Fruit fly (Drosophila melanogaster) whole organism, embryonic: ENCODE measurements around the gene Sec13.
A peak's percentile ranks its signal among the peaks of the same experiment; 100 is the strongest.

Experiments
- Atf6 ChIP-seq: fragments of 200-800 bp; sonication (Bioruptor generic); IDR thresholded peaks from 2 replicates; pipeline ENCODE4 v1.3.6; 2022; ENCODE audit warnings: missing biosample characterization, missing genetic modification characterization
- Bgb ChIP-seq: fragments of 200-800 bp; sonication (Bioruptor generic); IDR thresholded peaks from 2 replicates; pipeline ENCODE4 v1.3.6; 2022; ENCODE audit warnings: missing biosample characterization, missing genetic modification characterization; ENCODE audit not compliant: partially characterized antibody
- CG12391 ChIP-seq: fragments of 200-800 bp; sonication (Bioruptor generic); optimal IDR thresholded peaks from 3 replicates; lab custom pipeline; 2018; ENCODE audit warnings: missing biosample characterization, mild to moderate bottlenecking, missing genetic modification characterization, moderate library complexity
- CG12769 ChIP-seq: fragments of 200-800 bp; sonication (Bioruptor generic); optimal IDR thresholded peaks from 2 replicates; lab custom pipeline; 2019; ENCODE audit warnings: missing biosample characterization, mild to moderate bottlenecking, missing genetic modification characterization, moderate library complexity
- CG13287 ChIP-seq: fragments of 200-800 bp; sonication (Bioruptor generic); IDR thresholded peaks from 2 replicates; pipeline ENCODE4 v1.3.6; 2022; ENCODE audit warnings: missing biosample characterization, missing genetic modification characterization; ENCODE audit not compliant: partially characterized antibody
- CG13424 ChIP-seq: fragments of 200-800 bp; sonication (Bioruptor generic); optimal IDR thresholded peaks from 2 replicates; lab custom pipeline; 2019; ENCODE audit warnings: missing biosample characterization, mild to moderate bottlenecking, missing genetic modification characterization, moderate library complexity
- CG17186 ChIP-seq: fragments of 200-800 bp; sonication (Bioruptor generic); optimal IDR thresholded peaks from 3 replicates; lab custom pipeline; 2017; ENCODE audit warnings: missing biosample characterization, missing genetic modification reagents, missing genetic modification characterization
- CG18764 ChIP-seq: fragments of 200-800 bp; sonication (Bioruptor generic); optimal IDR thresholded peaks from 3 replicates; lab custom pipeline; 2016; ENCODE audit warnings: missing biosample characterization, missing genetic modification characterization
- CG2889 ChIP-seq: fragments of 200-800 bp; sonication (Bioruptor generic); IDR thresholded peaks from 3 replicates; pipeline ENCODE4 v1.3.6; 2022; ENCODE audit warnings: missing biosample characterization, missing genetic modification characterization
- CG30020 ChIP-seq: fragments of 200-800 bp; optimal IDR thresholded peaks from 2 replicates; lab custom pipeline; 2019; ENCODE audit warnings: missing biosample characterization, mild to moderate bottlenecking, missing genetic modification characterization, moderate library complexity
- CG31388 ChIP-seq: fragments of 200-800 bp; sonication (Bioruptor generic); optimal IDR thresholded peaks from 2 replicates; lab custom pipeline; 2016; ENCODE audit warnings: missing biosample characterization, missing genetic modification characterization
- CG34376 ChIP-seq: fragments of 200-800 bp; sonication (Bioruptor generic); optimal IDR thresholded peaks from 2 replicates; lab custom pipeline; 2018; ENCODE audit warnings: missing biosample characterization, mild to moderate bottlenecking, missing genetic modification characterization
- CG34422 ChIP-seq: fragments of 200-800 bp; sonication (Bioruptor generic); IDR thresholded peaks from 3 replicates; pipeline ENCODE4 v1.3.6; 2022; ENCODE audit warnings: missing biosample characterization, missing genetic modification characterization
- CG3995 ChIP-seq: fragments of 200-800 bp; sonication (Bioruptor generic); optimal IDR thresholded peaks from 3 replicates; lab custom pipeline; 2016; ENCODE audit warnings: missing biosample characterization, missing genetic modification characterization
- CG7372 ChIP-seq: fragments of 200-800 bp; sonication (Bioruptor generic); IDR thresholded peaks from 2 replicates; pipeline ENCODE4 v1.3.6; 2022; ENCODE audit warnings: missing biosample characterization, missing genetic modification characterization
- CG7928 ChIP-seq: fragments of 200-800 bp; sonication (Bioruptor generic); optimal IDR thresholded peaks from 2 replicates; lab custom pipeline; 2017; ENCODE audit warnings: missing biosample characterization, mild to moderate bottlenecking, missing genetic modification characterization
- CG8089 ChIP-seq: fragments of 200-800 bp; sonication (Bioruptor generic); optimal IDR thresholded peaks from 3 replicates; lab custom pipeline; 2016; ENCODE audit warnings: missing biosample characterization, missing genetic modification characterization
- CG9932 ChIP-seq: fragments of 200-800 bp; sonication (Bioruptor generic); IDR thresholded peaks from 2 replicates; pipeline ENCODE4 v1.3.6; 2022; ENCODE audit warnings: missing biosample characterization, missing genetic modification characterization
- Deaf1 ChIP-seq: fragments of 200-800 bp; optimal IDR thresholded peaks from 3 replicates; lab custom pipeline; 2019; ENCODE audit warnings: missing biosample characterization, mild to moderate bottlenecking, missing genetic modification characterization, moderate library complexity
- Drgx ChIP-seq: fragments of 200-800 bp; sonication (Bioruptor generic); IDR thresholded peaks from 2 replicates; pipeline ENCODE4 v1.3.6; 2022; ENCODE audit warnings: missing biosample characterization, missing genetic modification characterization
- HLH54F ChIP-seq: fragments of 200-800 bp; sonication (Bioruptor generic); optimal IDR thresholded peaks from 3 replicates; lab custom pipeline; 2016; ENCODE audit warnings: missing biosample characterization, missing genetic modification characterization
- HmgZ ChIP-seq: fragments of 200-800 bp; sonication (Bioruptor generic); optimal IDR thresholded peaks from 2 replicates; lab custom pipeline; 2018; ENCODE audit warnings: missing biosample characterization, mild to moderate bottlenecking, missing genetic modification characterization
- Hmr ChIP-seq: fragments of 200-800 bp; sonication (Bioruptor generic); optimal IDR thresholded peaks from 3 replicates; lab custom pipeline; 2017; ENCODE audit warnings: mild to moderate bottlenecking, missing biosample characterization, missing genetic modification reagents, missing genetic modification characterization
- Med ChIP-seq: fragments of 200-800 bp; sonication (Bioruptor generic); peaks from one replicate; lab custom pipeline; 2016; ENCODE audit warnings: missing biosample characterization, missing genetic modification characterization, mild to moderate bottlenecking, inconsistent platforms, moderate library complexity
- NK7.1 ChIP-seq: fragments of 200-800 bp; sonication (Bioruptor generic); optimal IDR thresholded peaks from 3 replicates; lab custom pipeline; 2016; ENCODE audit warnings: missing biosample characterization, missing genetic modification characterization
- Nf-YB ChIP-seq: fragments of 200-800 bp; sonication (Bioruptor generic); optimal IDR thresholded peaks from 3 replicates; lab custom pipeline; 2019; ENCODE audit warnings: missing biosample characterization, mild to moderate bottlenecking, missing genetic modification characterization, moderate library complexity
- Spps ChIP-seq: fragments of 200-800 bp; sonication (Bioruptor generic); optimal IDR thresholded peaks from 2 replicates; lab custom pipeline; 2018; ENCODE audit warnings: missing biosample characterization, mild to moderate bottlenecking, missing genetic modification characterization
- Sry-δ ChIP-seq: fragments of 200-800 bp; sonication (Bioruptor generic); optimal IDR thresholded peaks from 2 replicates; lab custom pipeline; 2016; ENCODE audit warnings: missing biosample characterization, missing genetic modification characterization
- Trl ChIP-seq, 3 experiments: fragments of >200 bp in 2 of 3; fragments of 200-800 bp in 1 of 3; sonication (Bioruptor generic) in 1 of 3; optimal IDR thresholded peaks; 2 replicates in 1 of 3; 3 replicates in 2 of 3; lab custom pipeline; 2016 to 2017; ENCODE audit warnings: missing biosample characterization in 1 of 3, missing genetic modification characterization in 1 of 3
- Xbp1 ChIP-seq: fragments of 200-800 bp; sonication (Bioruptor generic); optimal IDR thresholded peaks from 3 replicates; lab custom pipeline; 2016; ENCODE audit warnings: missing biosample characterization, mild to moderate bottlenecking, missing genetic modification characterization
- abd-A ChIP-seq: fragments of 200-800 bp; sonication (Bioruptor generic); optimal IDR thresholded peaks from 3 replicates; lab custom pipeline; 2019; ENCODE audit warnings: missing biosample characterization, mild to moderate bottlenecking, missing genetic modification characterization, moderate library complexity
- az2 ChIP-seq: fragments of 200-800 bp; sonication (Bioruptor generic); optimal IDR thresholded peaks from 3 replicates; lab custom pipeline; 2016; ENCODE audit warnings: missing biosample characterization, missing genetic modification characterization
- bcd ChIP-seq: fragments of 200-800 bp; sonication (Bioruptor generic); optimal IDR thresholded peaks from 2 replicates; lab custom pipeline; 2017; ENCODE audit warnings: missing biosample characterization, mild to moderate bottlenecking, missing genetic modification characterization
- cg ChIP-seq: fragments of 200-800 bp; sonication (Bioruptor generic); optimal IDR thresholded peaks from 3 replicates; lab custom pipeline; 2019; ENCODE audit warnings: missing biosample characterization, mild to moderate bottlenecking, missing genetic modification characterization, moderate library complexity
- chinmo ChIP-seq: fragments of 200-800 bp; sonication (Bioruptor generic); IDR thresholded peaks from 4 replicates; pipeline ENCODE4 v1.3.6; 2022; ENCODE audit warnings: missing biosample characterization, missing genetic modification characterization; ENCODE audit not compliant: partially characterized antibody
- dmrt99B ChIP-seq: fragments of 200-800 bp; sonication (Bioruptor generic); optimal IDR thresholded peaks from 2 replicates; lab custom pipeline; 2018; ENCODE audit warnings: missing biosample characterization, mild to moderate bottlenecking, missing genetic modification characterization, moderate library complexity
- her ChIP-seq: fragments of 200-800 bp; sonication (Bioruptor generic); optimal IDR thresholded peaks from 2 replicates; lab custom pipeline; 2016; ENCODE audit warnings: missing biosample characterization, missing genetic modification characterization
- pita ChIP-seq: fragments of 200-800 bp; sonication (Bioruptor generic); optimal IDR thresholded peaks from 2 replicates; lab custom pipeline; 2017; ENCODE audit warnings: missing biosample characterization, mild to moderate bottlenecking, missing genetic modification characterization
- prd ChIP-seq, 3 experiments: fragments of >200 bp in 2 of 3; fragments of 200-800 bp in 1 of 3; sonication (Bioruptor generic) in 1 of 3; optimal IDR thresholded peaks in 2 of 3; IDR thresholded peaks in 1 of 3; 2 replicates in 2 of 3; 3 replicates in 1 of 3; pipeline versions ENCODE4 v1.3.6 to Lab custom; 2017 to 2022; ENCODE audit warnings: missing biosample characterization in 1 of 3, missing genetic modification characterization in 1 of 3
- slbo ChIP-seq: fragments of 200-800 bp; sonication (Bioruptor generic); IDR thresholded peaks from 2 replicates; pipeline ENCODE4 v1.3.6; 2022; ENCODE audit warnings: missing biosample characterization, missing genetic modification characterization
- sna ChIP-seq: fragments of 200-800 bp; sonication (Bioruptor generic); IDR thresholded peaks from 2 replicates; pipeline ENCODE4 v1.3.6; 2022; ENCODE audit warnings: missing biosample characterization, missing genetic modification characterization; ENCODE audit not compliant: partially characterized antibody
- sob ChIP-seq: fragments of 200-800 bp; sonication (Bioruptor generic); IDR thresholded peaks from 2 replicates; pipeline ENCODE4 v1.3.6; 2022; ENCODE audit warnings: missing biosample characterization, missing genetic modification characterization
- ssp ChIP-seq: fragments of 200-800 bp; sonication (Bioruptor generic); IDR thresholded peaks from 2 replicates; pipeline ENCODE4 v1.3.6; 2022; ENCODE audit warnings: missing biosample characterization, missing genetic modification characterization
- sug ChIP-seq: fragments of 200-800 bp; optimal IDR thresholded peaks from 2 replicates; lab custom pipeline; 2019; ENCODE audit warnings: missing biosample characterization, mild to moderate bottlenecking, missing genetic modification characterization, moderate library complexity
- tna ChIP-seq: fragments of 200-800 bp; sonication (Bioruptor generic); IDR thresholded peaks from 2 replicates; pipeline ENCODE4 v1.3.6; 2022; ENCODE audit warnings: missing biosample characterization, missing genetic modification characterization; ENCODE audit not compliant: partially characterized antibody
- ttk ChIP-seq: fragments of 200-800 bp; sonication (Bioruptor generic); IDR thresholded peaks from 2 replicates; pipeline ENCODE4 v2.1.2; 2022; ENCODE audit warnings: missing biosample characterization, missing genetic modification characterization
- wdn ChIP-seq: fragments of 200-800 bp; sonication (Bioruptor generic); IDR thresholded peaks from 2 replicates; pipeline ENCODE4 v1.3.6; 2022; ENCODE audit warnings: missing biosample characterization, missing genetic modification characterization
- zen ChIP-seq: fragments of 200-800 bp; sonication (Bioruptor generic); optimal IDR thresholded peaks from 3 replicates; lab custom pipeline; 2018; ENCODE audit warnings: missing biosample characterization, mild to moderate bottlenecking, missing genetic modification characterization, moderate library complexity

Gene Sec13

DNA sequence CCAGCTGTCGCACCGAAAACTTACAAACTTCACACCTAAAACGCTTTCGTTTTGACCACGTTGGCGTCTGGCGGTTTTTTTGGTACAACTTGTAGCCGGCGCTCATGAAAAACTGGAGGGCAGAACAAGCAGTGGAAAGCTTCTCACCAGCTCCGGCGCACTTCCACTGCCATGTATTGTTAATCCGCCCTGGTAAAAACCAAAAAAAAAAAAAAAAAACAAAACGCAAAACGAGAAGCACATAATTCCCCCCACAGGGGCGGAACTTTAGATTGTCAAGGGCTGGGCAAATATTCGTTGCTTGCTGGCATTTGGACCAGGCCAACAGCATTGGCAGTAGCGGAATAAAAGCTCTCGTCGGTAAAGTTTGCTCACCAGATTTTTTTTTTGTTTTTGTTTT is 18.2 kb downstream of the Sec13 start (continued):
- TF ChIP-seq chinmo (GFP tag; lab: Robert Waterston, UW) (peak; percentile 95), ttk (GFP tag; lab: Robert Waterston, UW) (peak; percentile 26; the same call in 1 of the 2 replicates), HLH54F (GFP tag; lab: Kevin White, UChicago) (no peak), CG34376 (GFP tag; lab: Kevin White, UChicago) (peak; percentile 44), prd (optimal IDR thresholded peaks at IDR 0.05; lab: Kevin White, UChicago) (no peak), prd (GFP tag; IDR thresholded peaks at IDR 0.05; lab: Robert Waterston, UW) (0 out of 3 replicates have a peak, but pooled peaks have one; percentile 5), Hmr (GFP tag; lab: Kevin White, UChicago) (peak; percentile 17), Xbp1 (peak; percentile 33), HmgZ (tag; lab: Kevin White, UChicago) (peak; percentile 25), slbo (peak; percentile 46), wdn (0 out of 2 replicates have a peak, but pooled peaks have one; percentile 28), ssp (GFP tag; lab: Robert Waterston, UW) (no peak), sob (GFP tag; lab: Robert Waterston, UW) (peak; percentile 14; the same call in 1 of the 2 replicates), Atf6 (peak; percentile 35), CG9932 (GFP tag; lab: Robert Waterston, UW) (peak; percentile 52), sug (peak; percentile 79), CG13424 (tag; lab: Kevin White, UChicago) (no peak), Spps (tag; lab: Kevin White, UChicago) (no peak), CG30020 (tag; lab: Kevin White, UChicago) (no peak), zen (tag; lab: Kevin White, UChicago) (no peak), Med (peak; percentile 62), bcd (GFP tag; lab: Kevin White, UChicago) (peak; percentile 42), Bgb (GFP tag; lab: Robert Waterston, UW) (peak; percentile 30; the same call in 1 of the 2 replicates), pita (GFP tag; lab: Kevin White, UChicago) (no peak), CG7372 (GFP tag; lab: Robert Waterston, UW) (no peak), CG13287 (GFP tag; lab: Robert Waterston, UW) (peak; percentile 69), abd-A (tag; lab: Kevin White, UChicago) (peak; percentile 82), sna (GFP tag; lab: Robert Waterston, UW) (0 out of 2 replicates have a peak, but pooled peaks have one; percentile 34), Drgx (peak; percentile 78), CG7928 (GFP tag; lab: Kevin White, UChicago) (peak; percentile 85), CG18764 (GFP tag; lab: Kevin White, UChicago) (no peak)

DNA sequence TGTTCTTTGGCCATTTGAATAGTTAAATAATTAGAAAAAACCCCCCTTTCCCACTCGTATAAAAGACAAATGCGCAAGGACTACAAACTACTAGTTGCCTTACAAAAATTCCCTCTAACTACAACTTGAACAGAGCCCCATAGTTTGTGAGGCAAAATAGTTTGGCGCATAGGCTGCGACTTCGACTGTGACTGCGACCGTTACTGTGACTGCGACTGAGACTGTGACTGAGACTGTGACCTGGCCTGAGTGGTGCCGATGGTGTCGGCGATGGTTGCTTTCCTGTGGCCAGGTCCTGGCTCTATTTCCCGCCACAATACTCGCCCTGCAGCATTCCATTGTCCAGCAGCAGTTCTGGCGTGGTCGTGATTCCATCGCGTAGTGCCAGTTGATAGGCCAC is 21.2 kb downstream of the Sec13 start:
- no peak for TF ChIP-seq CG12391
- peak; percentile 90 for TF ChIP-seq CG3995 (GFP tag; lab: Kevin White, UChicago)
- TF ChIP-seq, all 482 proteins: peak for 1

DNA sequence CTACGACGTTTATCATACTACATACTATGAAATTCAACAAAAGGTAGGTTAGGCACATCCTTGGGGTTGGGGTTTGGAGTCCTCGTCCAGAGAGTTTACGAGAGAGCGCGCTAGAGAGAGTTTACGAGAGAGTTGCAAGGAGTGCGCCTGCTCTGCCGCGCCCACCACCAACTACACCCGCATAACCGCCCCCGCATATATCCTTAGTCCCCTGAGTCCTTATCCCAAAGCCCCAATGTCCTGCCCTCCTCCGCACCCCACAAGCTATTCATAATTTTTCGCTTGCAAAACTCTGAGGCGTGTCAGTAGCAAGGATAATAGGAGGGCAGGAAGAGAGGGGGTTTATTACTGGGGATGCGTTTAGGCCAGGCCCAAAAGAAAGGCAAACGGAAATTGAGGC is 27.6 kb downstream of the Sec13 start:
- TF ChIP-seq CG31388 (GFP tag; lab: Kevin White, UChicago) (no peak), CG12769 (tag; lab: Kevin White, UChicago) (no peak), CG8089 (GFP tag; lab: Kevin White, UChicago) (no peak), Nf-YB (no peak), az2 (GFP tag; lab: Kevin White, UChicago) (no peak), cg (GFP tag; lab: Kevin White, UChicago) (no peak), CG2889 (no peak), dmrt99B (no peak), chinmo (GFP tag; lab: Robert Waterston, UW) (0 out of 4 replicates have a peak, but pooled peaks have one; percentile 8), her (no peak), NK7.1 (GFP tag; lab: Kevin White, UChicago) (no peak), Trl (optimal IDR thresholded peaks at IDR 0.05; lab: Kevin White, UChicago) (peak; percentile 45 to 64), Trl (GFP tag; optimal IDR thresholded peaks at IDR 0.05; lab: Kevin White, UChicago) (no peak), CG17186 (GFP tag; lab: Kevin White, UChicago) (no peak), CG34422 (GFP tag; lab: Robert Waterston, UW) (no peak), tna (no peak), abd-A (tag; lab: Kevin White, UChicago) (peak; percentile 70), Sry-δ (GFP tag; lab: Kevin White, UChicago) (no peak), Deaf1 (tag; lab: Kevin White, UChicago) (peak; percentile 11)
